Worm (Caenorhabditis elegans) whole organism, L4 larva: Measurements from ENCODE around the gene hsp-25.

ENCODE experiments used
- F49E8.2 ChIP-seq: sonication (generic microtip); optimal IDR thresholded peaks from 2 replicates; lab custom pipeline; 2016; ENCODE audit warnings: missing compliant biosample characterization, mild to moderate bottlenecking, missing genetic modification characterization, borderline replicate concordance
- ZK337.2 ChIP-seq: fragments of 200-800 bp; sonication (Bioruptor generic); IDR thresholded peaks from 2 replicates; pipeline ENCODE4 v1.3.6; 2022; ENCODE audit warnings: missing genetic modification reagents, missing genetic modification characterization, missing compliant biosample characterization
- ZK546.5 ChIP-seq, 2 experiments: sonication (generic microtip); optimal IDR thresholded peaks; 2 replicates each; lab custom pipeline; 2017; ENCODE audit warnings: missing biosample characterization in 2 of 2, missing genetic modification characterization in 2 of 2
- attf-4 ChIP-seq: sonication (generic microtip); optimal IDR thresholded peaks from 3 replicates; lab custom pipeline; 2017; ENCODE audit warnings: missing biosample characterization, missing genetic modification characterization
- ceh-44 ChIP-seq: fragments of 200-800 bp; sonication (Bioruptor generic); IDR thresholded peaks from 2 replicates; pipeline ENCODE4 v1.3.6; 2022; ENCODE audit warnings: missing genetic modification reagents, missing genetic modification characterization, missing compliant biosample characterization
- daf-12 ChIP-seq: fragments of 150-350 bp; optimal IDR thresholded peaks from 2 replicates; lab custom pipeline; 2014; ENCODE audit warnings: missing biosample characterization, missing genetic modification reagents, missing genetic modification characterization
- daf-16 ChIP-seq, 3 experiments: sonication (generic microtip); optimal IDR thresholded peaks; 2 replicates each; lab custom pipeline; 2016 to 2017; ENCODE audit warnings: missing genetic modification characterization in 3 of 3, missing genetic modification reagents in 3 of 3, mild to moderate bottlenecking in 2 of 3, missing compliant biosample characterization in 2 of 3, missing biosample characterization in 1 of 3, moderate library complexity in 1 of 3
- dve-1 ChIP-seq: sonication (generic microtip); optimal IDR thresholded peaks from 2 replicates; lab custom pipeline; 2017; ENCODE audit warnings: antibody characterized with exemption, mild to moderate bottlenecking, missing genetic modification characterization, missing compliant biosample characterization; ENCODE audit not compliant: insufficient read depth
- gei-8 ChIP-seq: fragments of 200-800 bp; sonication (Bioruptor generic); optimal IDR thresholded peaks from 2 replicates; lab custom pipeline; 2018; ENCODE audit warnings: mild to moderate bottlenecking, missing genetic modification characterization, missing compliant biosample characterization
- hlh-11 ChIP-seq: fragments of 200-800 bp; sonication (Bioruptor generic); optimal IDR thresholded peaks from 2 replicates; lab custom pipeline; 2018; ENCODE audit warnings: mild to moderate bottlenecking, missing genetic modification characterization, missing compliant biosample characterization
- lin-29 ChIP-seq: fragments of 200-800 bp; sonication (Bioruptor generic); IDR thresholded peaks from 2 replicates; pipeline ENCODE4 v1.3.6; 2022; ENCODE audit warnings: missing genetic modification reagents, missing genetic modification characterization, missing compliant biosample characterization
- lin-38 ChIP-seq: fragments of 200-800 bp; sonication (Bioruptor generic); IDR thresholded peaks from 2 replicates; pipeline ENCODE4 v1.3.6; 2022; ENCODE audit warnings: missing genetic modification reagents, missing genetic modification characterization, missing compliant biosample characterization
- lin-39 ChIP-seq: fragments of 150-350 bp; optimal IDR thresholded peaks from 2 replicates; lab custom pipeline; 2014; ENCODE audit warnings: missing biosample characterization, missing genetic modification reagents, missing genetic modification characterization
- lir-3 ChIP-seq: sonication (generic microtip); optimal IDR thresholded peaks from 2 replicates; lab custom pipeline; 2016; ENCODE audit warnings: mild to moderate bottlenecking, missing genetic modification characterization, missing compliant biosample characterization
- lsy-2 ChIP-seq, 2 experiments: fragments of 150-350 bp in 1 of 2; sonication (generic microtip) in 1 of 2; optimal IDR thresholded peaks; 2 replicates each; lab custom pipeline; 2014 to 2017; ENCODE audit warnings: missing biosample characterization in 2 of 2, missing genetic modification characterization in 2 of 2
- mxl-3 ChIP-seq: fragments of 200-800 bp; sonication (Bioruptor generic); optimal IDR thresholded peaks from 2 replicates; lab custom pipeline; 2018; ENCODE audit warnings: mild to moderate bottlenecking, missing genetic modification characterization, missing compliant biosample characterization
- nhr-11 ChIP-seq: fragments of 150-350 bp; optimal IDR thresholded peaks from 2 replicates; lab custom pipeline; 2014; ENCODE audit warnings: missing biosample characterization, missing genetic modification characterization
- nhr-76 ChIP-seq: fragments of 150-350 bp; optimal IDR thresholded peaks from 2 replicates; lab custom pipeline; 2014; ENCODE audit warnings: missing biosample characterization, missing genetic modification characterization
- pha-4 ChIP-seq, 2 experiments: fragments of 150-350 bp in 1 of 2; fragments of 200-800 bp in 1 of 2; sonication (Bioruptor generic) in 1 of 2; IDR thresholded peaks in 1 of 2; optimal IDR thresholded peaks in 1 of 2; 2 replicates each; pipeline versions ENCODE4 v1.3.6 to Lab custom; 2014 to 2022; ENCODE audit warnings: missing genetic modification characterization in 2 of 2, missing genetic modification reagents in 2 of 2, missing biosample characterization in 1 of 2, missing compliant biosample characterization in 1 of 2
- php-3 ChIP-seq: fragments of 200-800 bp; sonication (Bioruptor generic); IDR thresholded peaks from 2 replicates; pipeline ENCODE4 v1.3.6; 2022; ENCODE audit warnings: missing genetic modification reagents, missing genetic modification characterization, missing compliant biosample characterization
- saeg-2 ChIP-seq: fragments of 200-800 bp; sonication (Bioruptor generic); IDR thresholded peaks from 2 replicates; pipeline ENCODE4 v1.3.6; 2022; ENCODE audit warnings: missing genetic modification reagents, missing genetic modification characterization, missing compliant biosample characterization
- spr-3 ChIP-seq: fragments of 200-800 bp; sonication (Bioruptor generic); optimal IDR thresholded peaks from 2 replicates; lab custom pipeline; 2018; ENCODE audit warnings: mild to moderate bottlenecking, missing genetic modification characterization, missing compliant biosample characterization
- unc-62 ChIP-seq, 3 experiments: fragments of 150-350 bp in 1 of 3; sonication (generic microtip); optimal IDR thresholded peaks in 2 of 3; peaks in 1 of 3; 1 replicate in 1 of 3; 2 replicates in 2 of 3; lab custom pipeline; 2014 to 2017; ENCODE audit warnings: missing biosample characterization in 3 of 3, missing genetic modification characterization in 3 of 3, missing genetic modification reagents in 3 of 3, missing genotype in 1 of 3
- vab-7 ChIP-seq: fragments of 200-800 bp; sonication (Bioruptor generic); IDR thresholded peaks from 2 replicates; pipeline ENCODE4 v1.3.6; 2022; ENCODE audit warnings: missing genetic modification reagents, missing genetic modification characterization, missing compliant biosample characterization
- zag-1 ChIP-seq: fragments of 150-350 bp; optimal IDR thresholded peaks from 2 replicates; lab custom pipeline; 2014; ENCODE audit warnings: missing biosample characterization, missing genetic modification characterization
- ztf-7 ChIP-seq: fragments of 150-350 bp; optimal IDR thresholded peaks from 2 replicates; lab custom pipeline; 2014; ENCODE audit warnings: missing biosample characterization, missing genetic modification characterization

The hsp-25 gene

DNA sequence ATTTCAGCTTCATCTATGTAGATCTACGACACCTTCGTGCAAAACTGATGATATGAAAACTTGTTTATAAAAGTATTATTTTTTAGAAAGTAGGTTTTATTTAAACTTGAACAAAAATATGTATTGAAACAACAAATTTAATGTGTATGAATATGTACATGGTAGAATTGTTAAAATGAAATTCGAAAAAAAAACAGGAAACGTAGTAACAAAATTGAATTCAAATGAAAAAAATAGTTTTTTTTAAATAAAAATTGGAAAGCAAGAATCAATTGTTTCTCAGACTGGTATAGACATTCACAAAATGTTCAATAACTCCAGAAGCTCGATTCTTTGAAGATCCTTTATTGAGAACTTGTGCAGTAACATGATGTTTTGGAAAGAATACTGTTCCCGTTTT lies 18.7 kb downstream of the hsp-25 start:
- no peak for TF ChIP-seq lin-39 (tag; lab: Kevin White, UChicago)
- TF ChIP-seq saeg-2 (GFP tag; lab: Robert Waterston, UW), result no peak
- TF ChIP-seq pha-4 (GFP tag; IDR thresholded peaks at IDR 0.05; lab: Robert Waterston, UW), result no peak
- no peak for TF ChIP-seq pha-4 (tag; optimal IDR thresholded peaks at IDR 0.05; lab: Kevin White, UChicago)
- no peak for TF ChIP-seq zag-1
- TF ChIP-seq F49E8.2 (tag; lab: Kevin White, UChicago), result no peak
- TF ChIP-seq daf-16 (GFP tag; optimal IDR thresholded peaks at IDR 0.05; lab: Kevin White, UChicago), result no peak
- no peak for TF ChIP-seq daf-16 (tag; optimal IDR thresholded peaks at IDR 0.05; lab: Kevin White, UChicago)
- peak in 1 of 2 experiments; percentile 90 for TF ChIP-seq unc-62 (GFP tag; optimal IDR thresholded peaks at IDR 0.05 in 1 of 2; lab: Kevin White, UChicago)
- no peak for TF ChIP-seq unc-62 (tag; optimal IDR thresholded peaks at IDR 0.05; lab: Kevin White, UChicago)
- no peak for TF ChIP-seq ZK337.2

ce11 chrX:6019886-6020469 lies 19.5 kb downstream of the hsp-25 start, which contains the start of gene C09B8.4:
Gene C09B8.4 (minus strand): TSS chrX:6019936.
- TF ChIP-seq attf-4 (tag; lab: Kevin White, UChicago), result no peak
- no peak for TF ChIP-seq pha-4 (GFP tag; IDR thresholded peaks at IDR 0.05; lab: Robert Waterston, UW)
- no peak for TF ChIP-seq pha-4 (tag; optimal IDR thresholded peaks at IDR 0.05; lab: Kevin White, UChicago)
- no peak for TF ChIP-seq unc-62 (GFP tag; optimal IDR thresholded peaks at IDR 0.05 in 1 of 2; lab: Kevin White, UChicago)
- no peak for TF ChIP-seq unc-62 (tag; optimal IDR thresholded peaks at IDR 0.05; lab: Kevin White, UChicago)
- peak; percentile 36 for TF ChIP-seq dve-1
- TF ChIP-seq, all 104 proteins: peak for 1

DNA sequence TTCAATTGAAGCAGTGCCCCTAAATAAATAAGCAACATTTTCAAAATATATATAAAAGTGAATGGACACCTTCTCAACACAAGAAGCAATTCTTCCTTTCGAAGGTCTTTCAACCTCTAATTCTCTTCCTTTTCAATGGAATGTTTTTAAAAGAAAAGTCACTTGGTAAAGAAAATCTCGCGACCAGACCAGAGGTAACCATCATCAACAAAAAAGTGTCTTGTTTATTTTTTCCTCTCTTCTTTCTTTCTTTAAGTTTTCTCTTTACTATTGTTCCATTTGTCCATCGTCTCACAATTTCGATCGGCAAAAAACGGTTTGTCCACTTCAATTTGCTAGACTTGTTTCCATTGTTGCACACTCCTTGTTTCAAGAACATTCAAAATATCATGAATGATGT lies 24.3 kb downstream of the hsp-25 start, which contains the start of gene C09B8.8:
Gene C09B8.8 (plus strand): TSS at position 397 of the 400 bp plus-strand sequence.
- no peak for TF ChIP-seq lir-3 (tag; lab: Kevin White, UChicago)
- TF ChIP-seq dve-1, result peak; percentile 10
- TF ChIP-seq, all 104 proteins: peak for 1

DNA sequence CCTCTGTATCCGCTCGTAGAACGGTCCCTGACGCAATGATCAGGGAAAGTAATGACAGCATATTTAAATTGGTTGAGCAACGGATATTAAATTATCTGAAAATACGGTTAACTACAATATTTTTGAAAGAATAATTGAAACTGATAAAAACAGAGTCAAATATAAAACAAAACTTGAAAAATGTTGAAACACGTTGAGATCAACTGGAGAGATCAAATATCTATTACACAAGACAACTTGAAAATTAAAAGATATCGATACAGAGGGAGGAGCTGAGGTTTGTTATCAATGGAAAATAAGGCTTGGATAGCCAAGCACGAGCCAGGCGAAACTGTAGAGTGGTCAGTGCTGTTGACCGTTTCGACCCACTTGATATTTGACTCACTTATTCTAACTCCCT lies 28.9 kb downstream of the hsp-25 start, which contains the start of gene C09B8.3:
Gene C09B8.3 (minus strand): TSS at position 101 of the 400 bp plus-strand sequence.
- TF ChIP-seq pha-4 (GFP tag; IDR thresholded peaks at IDR 0.05; lab: Robert Waterston, UW), result no peak
- TF ChIP-seq pha-4 (tag; optimal IDR thresholded peaks at IDR 0.05; lab: Kevin White, UChicago), result no peak
- TF ChIP-seq nhr-11, result no peak
- no peak for TF ChIP-seq hlh-11 (tag; lab: Kevin White, UChicago)
- no peak for TF ChIP-seq ZK546.5 (tag; optimal IDR thresholded peaks at IDR 0.05; lab: Kevin White, UChicago)
- TF ChIP-seq php-3 (GFP tag; lab: Robert Waterston, UW), result no peak
- no peak for TF ChIP-seq spr-3 (GFP tag; lab: Kevin White, UChicago)
- TF ChIP-seq lin-38 (GFP tag; lab: Robert Waterston, UW), result no peak
- TF ChIP-seq ztf-7 (tag; lab: Kevin White, UChicago), result no peak
- TF ChIP-seq vab-7 (GFP tag; lab: Robert Waterston, UW), result no peak
- no peak for TF ChIP-seq nhr-76 (tag; lab: Kevin White, UChicago)

DNA sequence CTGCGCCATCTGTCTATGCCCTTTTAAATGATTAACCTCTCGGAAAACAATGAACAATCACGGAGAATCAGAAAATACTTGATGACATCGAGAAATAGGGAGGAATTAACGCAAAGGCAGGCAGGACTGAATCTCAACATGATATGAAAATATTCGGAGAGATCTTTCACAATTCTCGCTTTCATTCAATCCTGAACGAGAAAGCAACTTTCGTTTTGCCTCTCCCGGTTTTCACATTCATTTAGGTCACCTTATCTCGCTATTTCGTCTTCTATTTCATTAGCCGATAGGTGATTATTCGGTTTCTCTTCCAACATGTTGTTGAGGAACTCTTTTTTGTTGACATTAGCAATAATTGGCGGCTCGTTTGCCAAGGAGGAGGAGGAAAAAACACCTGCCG lies 35.1 kb downstream of the hsp-25 start:
- TF ChIP-seq gei-8 (GFP tag; lab: Kevin White, UChicago) (no peak), mxl-3 (GFP tag; lab: Kevin White, UChicago) (peak; percentile 30)

DNA sequence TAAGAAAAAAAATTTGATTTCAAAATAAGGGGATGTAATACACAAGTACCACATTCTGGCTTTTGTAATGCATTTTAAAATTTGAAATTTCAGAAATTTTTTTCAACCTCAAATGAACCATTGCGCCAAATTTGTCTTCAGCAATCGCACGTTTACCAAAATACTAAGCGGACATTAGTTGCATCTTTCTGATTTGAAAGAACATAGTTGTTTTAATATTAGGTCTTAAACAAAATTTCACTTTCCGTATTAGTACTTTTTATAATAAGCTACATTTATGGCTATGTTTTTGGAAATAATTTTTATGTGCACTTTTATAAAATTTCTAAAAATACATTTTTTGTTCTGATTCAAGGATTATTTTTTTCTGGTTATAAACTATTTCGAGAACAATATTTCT lies 35.6 kb downstream of the hsp-25 start, which contains the start of gene sups-1:
Gene sups-1 (plus strand): TSS at position 301 of the 400 bp plus-strand sequence.
- TF ChIP-seq lin-29 (GFP tag; lab: Robert Waterston, UW), result no peak
- TF ChIP-seq ceh-44 (GFP tag; lab: Robert Waterston, UW), result no peak
- TF ChIP-seq lsy-2 (tag; optimal IDR thresholded peaks at IDR 0.05; lab: Kevin White, UChicago), result no peak
- no peak for TF ChIP-seq daf-12 (tag; lab: Kevin White, UChicago)
